Fruit fly (Drosophila melanogaster) ovary, adult (tissue): Measurements from ENCODE around the gene CG5382.
A peak's percentile ranks its signal among the peaks of the same experiment; 100 is the strongest.

Source experiments
- CG17801 ChIP-seq: fragments of 200-800 bp; optimal IDR thresholded peaks from 2 replicates; lab custom pipeline; 2019; ENCODE audit warnings: missing biosample characterization, mild to moderate bottlenecking, missing genetic modification characterization, moderate library complexity; ENCODE audit not compliant: partially characterized antibody

The CG5382 gene

DNA sequence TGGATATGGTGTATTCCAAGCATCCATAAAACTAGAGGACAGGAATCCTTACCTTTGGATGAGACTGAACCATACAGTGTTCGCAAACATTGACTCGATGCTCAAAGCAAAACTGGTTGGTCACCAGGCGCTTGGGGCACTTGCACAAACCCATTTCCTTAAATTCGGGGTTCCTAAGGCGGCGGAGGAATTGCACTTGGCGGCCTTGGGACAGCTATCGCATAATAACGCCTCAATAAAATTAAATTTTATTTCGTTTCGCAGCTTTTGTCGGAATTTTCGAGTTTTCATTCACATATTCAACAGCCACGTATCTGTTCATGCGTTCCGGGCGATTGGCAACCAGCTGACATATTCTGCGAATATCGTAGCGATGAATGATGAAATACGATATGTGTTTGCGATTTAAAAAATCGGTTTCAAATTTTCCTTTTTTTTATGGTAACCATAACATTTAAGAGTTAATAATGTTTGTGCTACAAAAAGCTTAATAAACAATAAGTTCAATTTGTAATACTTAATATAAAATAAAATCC is at the start of gene CG5382:
Gene CG5382 (minus strand): TSS at position 324 of the 536 bp plus-strand sequence.
- peak; percentile 26 for TF ChIP-seq CG17801 (GFP tag; lab: Kevin White, UChicago)

DNA sequence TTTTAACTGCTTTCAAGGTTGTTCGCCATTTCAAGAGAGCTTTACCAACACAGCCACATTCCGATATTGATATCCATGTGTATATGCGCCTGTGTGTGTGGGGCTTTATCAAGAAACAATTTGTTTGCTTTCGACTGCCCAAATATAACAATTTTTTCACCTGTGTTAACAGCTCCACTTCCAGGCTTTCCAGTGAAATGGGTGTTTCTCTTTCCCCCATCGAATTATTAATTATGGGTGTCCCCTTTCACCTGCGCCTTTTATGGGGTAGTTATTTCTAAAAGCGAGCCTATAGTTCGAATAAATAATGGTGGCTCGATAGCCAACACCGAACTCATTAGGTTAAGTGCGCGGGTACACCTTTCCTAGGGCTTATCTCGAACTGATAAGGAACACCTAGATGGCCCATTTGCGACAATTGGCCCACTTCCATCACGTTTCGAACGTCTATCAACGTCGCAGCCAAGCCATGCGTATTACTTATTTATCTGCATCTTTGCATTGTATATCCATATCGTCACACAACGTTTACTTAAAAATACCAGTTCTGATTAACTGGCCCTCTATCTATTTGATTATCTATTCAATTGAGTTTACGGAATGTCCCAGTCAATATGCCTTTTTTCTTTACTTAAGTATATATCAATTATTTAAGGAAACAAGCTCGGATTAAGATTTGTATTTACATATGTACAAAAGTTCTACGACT is 46.2 kb upstream of the CG5382 start:
- TF ChIP-seq CG17801 (GFP tag; lab: Kevin White, UChicago) = no peak

DNA sequence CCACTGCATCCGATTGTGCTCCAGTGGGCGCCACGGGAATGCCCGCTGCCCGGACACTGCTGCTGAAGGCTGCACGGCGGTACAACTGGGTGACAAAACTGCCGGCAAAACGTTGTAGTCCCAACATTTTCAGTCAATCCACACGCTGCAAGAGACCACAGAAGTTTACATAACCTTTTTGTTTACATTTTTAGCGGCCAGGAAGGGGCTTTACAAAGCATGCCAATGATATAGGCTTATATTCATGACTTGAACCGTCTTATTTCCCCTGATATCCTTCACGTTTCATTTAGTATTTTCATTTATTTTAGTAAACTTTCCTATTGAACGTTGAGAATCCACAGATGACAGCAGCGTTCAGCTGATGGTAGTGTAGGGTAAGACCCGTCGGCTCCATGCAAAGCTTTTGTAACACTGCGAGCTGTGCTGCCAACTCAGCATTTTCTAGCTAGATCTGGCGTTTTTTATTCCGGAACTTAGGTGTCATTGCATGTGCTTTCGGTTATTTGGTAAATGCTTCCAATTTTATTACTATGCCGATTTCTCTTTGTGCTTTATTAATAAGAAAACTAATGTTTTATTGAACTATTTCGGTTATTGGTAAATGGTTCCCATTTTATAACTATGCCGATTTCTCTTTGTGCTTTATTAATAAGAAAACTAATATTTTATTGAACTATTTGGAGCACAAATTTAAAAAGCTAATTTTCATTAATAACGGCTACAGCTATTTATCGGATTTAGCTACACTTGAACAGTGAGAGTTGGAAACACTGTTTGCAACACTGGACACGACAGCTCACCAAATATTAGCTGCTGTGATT is 45.0 kb upstream of the CG5382 start, which contains the start of the genes CG13850 and lqfR:
Gene CG13850 (minus strand): TSS at position 379 of the 824 bp plus-strand sequence.
Gene lqfR (plus strand): TSS at position 765 of the 824 bp plus-strand sequence.
- peak; percentile 50 for TF ChIP-seq CG17801 (GFP tag; lab: Kevin White, UChicago)

DNA sequence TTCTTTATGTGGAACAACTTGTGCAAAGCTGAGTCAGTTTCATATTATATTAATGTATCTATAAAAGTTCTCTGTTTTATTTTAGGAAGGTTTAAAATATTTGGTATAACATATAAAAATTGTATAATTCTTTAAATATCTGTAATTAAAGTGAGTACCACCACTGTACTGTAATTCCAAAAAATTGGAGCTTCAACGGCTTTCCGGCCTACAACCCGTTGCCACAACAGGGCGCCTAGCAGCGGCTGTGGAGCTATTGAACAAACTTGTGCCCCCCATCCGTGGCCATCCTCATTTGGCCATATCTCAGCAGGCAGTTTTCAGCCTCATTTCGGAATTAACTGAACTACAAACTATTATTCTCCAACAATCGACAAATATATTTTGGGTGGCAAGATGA is 39.9 kb upstream of the CG5382 start, which contains the start of gene CG13855:
Gene CG13855 (plus strand): TSS at position 301 of the 400 bp plus-strand sequence.
- TF ChIP-seq CG17801 (GFP tag; lab: Kevin White, UChicago) = no peak

DNA sequence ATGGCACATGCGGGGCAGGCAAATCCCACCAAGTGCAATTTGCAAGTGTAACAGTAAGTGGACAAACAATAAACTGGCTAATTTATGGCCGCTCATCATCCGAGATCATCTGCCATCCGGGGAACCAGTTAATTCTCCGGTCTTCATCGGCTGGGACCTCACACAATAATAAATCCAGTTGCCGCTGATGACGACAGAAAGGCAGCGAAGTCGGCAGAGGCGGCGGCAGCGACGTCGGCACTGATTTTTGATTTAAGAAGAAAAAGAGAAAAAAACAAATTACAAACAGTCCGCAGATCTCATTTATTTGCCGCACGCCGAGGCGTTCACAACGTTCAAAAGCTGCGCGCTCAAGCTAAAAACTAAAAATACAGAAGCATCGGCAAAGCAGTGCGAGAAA is 36.6 kb upstream of the CG5382 start, which contains the start of gene CG13856:
Gene CG13856 (plus strand): TSS at position 301 of the 400 bp plus-strand sequence.
- TF ChIP-seq CG17801 (GFP tag; lab: Kevin White, UChicago) = no peak

DNA sequence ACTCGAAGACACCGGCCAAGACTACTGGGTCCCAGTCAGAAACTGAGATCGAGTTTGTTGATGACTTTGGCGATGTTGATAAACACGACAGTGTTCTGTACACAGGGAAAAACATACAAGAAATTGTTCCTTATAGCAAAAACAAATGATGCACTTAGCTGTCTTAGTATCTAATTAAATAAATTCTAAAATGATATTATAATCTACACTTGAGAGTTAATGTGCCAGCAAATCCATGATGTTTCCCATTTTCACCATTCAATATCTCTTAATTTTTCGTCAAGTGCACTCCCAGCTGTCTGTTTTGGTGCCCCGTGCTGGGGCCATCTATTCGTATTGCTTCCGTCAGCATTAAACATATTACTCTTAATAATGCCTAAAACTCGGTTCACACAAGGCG is 34.5 kb upstream of the CG5382 start:
- TF ChIP-seq CG17801 (GFP tag; lab: Kevin White, UChicago) = no peak

DNA sequence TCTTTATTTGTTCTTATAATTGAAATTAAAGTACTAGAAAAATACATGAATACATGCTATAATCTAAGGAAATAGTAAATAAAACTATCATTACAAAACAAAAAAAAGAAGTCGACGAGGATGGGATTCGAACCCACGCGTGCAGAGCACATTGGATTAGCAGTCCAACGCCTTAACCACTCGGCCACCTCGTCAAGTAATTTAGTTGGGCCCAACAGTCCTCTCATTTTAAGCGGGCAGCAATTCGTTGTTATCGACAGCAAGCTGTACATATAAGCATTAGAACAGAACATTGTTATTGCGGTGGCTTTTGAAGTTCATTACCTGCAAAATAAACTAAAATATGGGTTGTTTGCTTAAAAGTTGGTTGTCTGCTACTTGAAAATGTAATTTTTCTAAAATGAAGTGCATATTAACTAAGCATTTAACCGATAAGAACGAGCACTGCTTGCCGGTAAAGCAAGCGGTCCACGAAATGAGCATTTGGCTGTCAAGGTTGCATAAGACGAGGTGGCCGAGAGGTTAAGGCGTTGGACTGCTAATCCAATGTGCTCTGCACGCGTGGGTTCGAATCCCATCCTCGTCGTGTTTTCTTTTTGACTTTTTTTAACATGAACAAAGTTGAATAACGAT is 31.4 kb upstream of the CG5382 start:
- TF ChIP-seq CG17801 (GFP tag; lab: Kevin White, UChicago) = no peak

DNA sequence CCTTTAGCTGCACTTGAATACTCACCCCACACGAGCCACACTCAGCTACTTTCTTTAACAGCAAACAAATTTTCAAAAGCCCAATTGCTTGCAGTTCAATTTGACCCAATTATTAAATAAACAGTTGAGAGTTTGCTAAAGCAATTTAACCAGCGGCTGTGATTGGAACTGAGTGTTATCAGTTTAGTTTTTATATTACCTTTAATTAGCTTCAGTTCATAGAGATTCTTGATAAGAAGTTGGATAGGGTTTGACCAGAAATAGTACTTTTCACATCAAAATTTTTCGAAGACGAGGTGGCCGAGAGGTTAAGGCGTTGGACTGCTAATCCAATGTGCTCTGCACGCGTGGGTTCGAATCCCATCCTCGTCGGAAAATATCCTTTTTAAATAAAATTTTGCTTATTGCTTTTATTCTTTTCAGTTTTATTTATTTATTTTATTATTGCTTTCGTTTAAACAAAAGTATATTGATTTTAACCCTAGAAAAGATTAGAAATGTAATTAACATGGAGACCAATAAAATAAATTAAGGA is 30.5 kb upstream of the CG5382 start:
- no peak for TF ChIP-seq CG17801 (GFP tag; lab: Kevin White, UChicago)

DNA sequence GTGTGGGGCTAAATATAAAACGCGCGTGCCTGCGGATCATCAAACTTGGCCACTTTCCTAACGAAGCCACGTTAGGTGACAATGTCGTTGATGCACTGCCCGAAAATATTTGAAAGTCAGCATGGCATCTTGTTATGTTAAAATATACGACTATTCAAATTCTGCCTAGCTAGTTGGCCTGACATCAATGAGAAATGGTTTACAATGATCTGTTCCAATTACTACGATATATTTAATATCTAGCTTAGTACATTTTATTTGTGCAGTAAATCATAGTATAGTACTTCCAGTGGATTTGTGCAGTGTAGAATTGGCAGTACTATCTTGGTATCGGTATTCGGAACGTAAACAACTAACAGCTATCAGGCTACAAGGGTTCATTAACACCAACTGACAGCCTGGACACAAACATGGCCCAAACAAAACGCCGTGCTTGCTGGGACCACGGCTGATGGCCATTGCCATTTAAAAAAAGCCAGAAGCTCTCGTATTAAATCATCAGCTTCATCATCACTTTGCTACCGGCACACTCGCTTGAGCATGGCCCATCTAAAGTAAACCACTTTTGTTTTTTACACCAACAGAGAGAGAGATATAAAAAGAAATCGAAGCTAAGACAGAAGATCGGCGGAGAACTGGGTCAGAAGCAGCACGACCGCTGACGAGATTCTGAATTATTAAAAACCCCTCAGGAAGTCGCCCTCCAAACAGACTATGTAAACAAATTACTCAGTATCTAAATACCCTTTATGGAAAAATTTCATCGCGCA is 29.8 kb upstream of the CG5382 start:
- TF ChIP-seq CG17801 (GFP tag; lab: Kevin White, UChicago) = no peak

DNA sequence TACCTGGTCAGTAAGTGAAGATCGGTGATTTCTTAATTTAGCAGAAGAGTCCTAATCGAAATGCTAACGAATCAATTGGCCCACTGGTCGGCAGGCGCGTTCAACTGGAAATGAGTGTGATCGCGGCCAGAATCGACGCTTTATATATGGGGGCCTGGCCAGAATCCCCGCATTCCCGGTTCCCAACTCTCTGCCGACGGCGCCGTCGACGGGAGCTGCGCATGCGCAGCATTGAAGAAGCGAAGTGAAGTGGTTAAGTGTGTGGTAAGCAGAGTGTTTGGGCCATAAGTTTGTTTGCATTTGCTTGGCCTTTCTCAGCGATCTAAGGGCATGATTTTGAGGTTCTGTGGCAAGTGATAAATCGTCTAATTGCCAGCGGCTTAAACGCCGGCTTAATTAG is 28.2 kb upstream of the CG5382 start, which contains the start of gene CG13857:
Gene CG13857 (minus strand): TSS at position 101 of the 400 bp plus-strand sequence.
- no peak for TF ChIP-seq CG17801 (GFP tag; lab: Kevin White, UChicago)

DNA sequence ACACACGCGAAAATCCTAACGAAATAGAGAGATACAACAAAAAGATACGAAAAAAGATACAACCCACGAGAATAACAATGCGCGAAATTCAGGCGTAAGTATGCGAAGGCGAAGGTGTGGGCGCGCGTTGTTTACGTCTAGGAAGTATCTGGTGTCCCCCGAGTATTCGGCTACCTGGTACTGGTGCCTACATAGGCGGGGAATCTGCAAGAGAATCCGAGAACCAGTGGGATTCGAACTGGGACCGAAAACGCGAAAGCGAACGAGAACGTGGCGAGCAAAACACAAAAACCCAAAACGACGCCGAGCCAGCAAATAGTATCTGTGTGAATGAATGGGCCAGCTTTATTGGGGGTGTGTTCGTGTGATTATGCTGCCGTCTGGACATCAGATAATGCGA is 24.3 kb upstream of the CG5382 start:
- no peak for TF ChIP-seq CG17801 (GFP tag; lab: Kevin White, UChicago)

DNA sequence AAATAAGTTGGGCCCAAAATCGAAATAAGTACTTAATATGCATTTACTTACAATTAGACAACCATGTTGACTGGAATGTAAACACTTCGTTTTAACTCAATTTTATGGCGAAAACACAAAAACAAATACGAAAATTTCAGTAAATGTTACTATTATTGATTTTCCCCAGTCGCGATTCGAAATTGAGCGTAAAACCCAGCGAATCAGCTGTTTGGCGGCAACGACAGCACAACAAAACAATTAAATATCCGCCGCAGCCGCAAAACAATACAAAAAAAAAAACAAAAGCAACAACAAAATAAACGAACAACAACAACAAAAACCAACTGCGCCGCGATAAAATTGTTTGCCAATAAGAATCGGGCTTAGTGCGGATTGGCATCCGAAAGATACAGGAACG is 23.8 kb upstream of the CG5382 start, which contains the start of the genes CAH8 and CG7059:
Gene CAH8 (minus strand): TSS at position 101 of the 400 bp plus-strand sequence.
Gene CG7059 (plus strand): TSS at position 167 of the 400 bp plus-strand sequence.
- TF ChIP-seq CG17801 (GFP tag; lab: Kevin White, UChicago) = no peak

DNA sequence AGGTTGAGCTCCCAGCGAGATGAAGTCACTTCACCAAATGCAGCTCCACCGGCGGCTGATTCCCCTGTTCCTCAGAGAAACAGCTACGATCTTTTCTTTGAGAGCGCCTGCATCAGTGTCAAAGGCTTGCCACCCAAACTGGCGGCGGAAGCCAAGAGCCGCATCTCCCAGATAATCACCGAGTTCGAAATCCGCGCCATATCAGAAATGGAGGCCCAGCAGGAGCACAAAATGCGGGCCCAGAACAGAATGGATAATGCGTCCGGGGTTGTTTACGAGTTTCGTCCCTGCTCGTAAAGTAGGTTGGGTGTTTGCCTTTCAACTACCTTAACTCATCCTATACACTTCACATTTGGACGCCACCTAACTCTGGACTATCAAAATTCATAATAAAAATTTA is 16.0 kb upstream of the CG5382 start, which contains the start of gene Gpdh3:
Gene Gpdh3 (plus strand): TSS at position 301 of the 400 bp plus-strand sequence.
- TF ChIP-seq CG17801 (GFP tag; lab: Kevin White, UChicago) = no peak
